Worm (Caenorhabditis elegans) whole organism, L4 larva: Measurements from ENCODE around the gene nhr-102.

ENCODE experiments used
- R02D3.7 ChIP-seq: fragments of 150-350 bp; sonication (generic microtip); optimal IDR thresholded peaks from 3 replicates; lab custom pipeline; 2014; ENCODE audit warnings: missing biosample characterization, missing genetic modification characterization
- Y5F2A.4 ChIP-seq: fragments of 200-800 bp; sonication (Bioruptor generic); optimal IDR thresholded peaks from 2 replicates; lab custom pipeline; 2018; ENCODE audit warnings: mild to moderate bottlenecking, missing genetic modification characterization, missing compliant biosample characterization
- ZK337.2 ChIP-seq: fragments of 200-800 bp; sonication (Bioruptor generic); IDR thresholded peaks from 2 replicates; pipeline ENCODE4 v1.3.6; 2022; ENCODE audit warnings: missing genetic modification reagents, missing genetic modification characterization, missing compliant biosample characterization
- ceh-32 ChIP-seq: sonication (generic microtip); optimal IDR thresholded peaks from 2 replicates; lab custom pipeline; 2016; ENCODE audit warnings: mild to moderate bottlenecking, missing genetic modification characterization, missing compliant biosample characterization; ENCODE audit not compliant: poor library complexity
- ceh-62 ChIP-seq: sonication (generic microtip); optimal IDR thresholded peaks from 2 replicates; lab custom pipeline; 2017; ENCODE audit warnings: missing biosample characterization, missing genetic modification characterization
- ceh-82 ChIP-seq: sonication (generic microtip); optimal IDR thresholded peaks from 2 replicates; lab custom pipeline; 2017; ENCODE audit warnings: missing biosample characterization, missing genetic modification characterization
- egl-27 ChIP-seq: sonication (generic microtip); optimal IDR thresholded peaks from 3 replicates; lab custom pipeline; 2017; ENCODE audit warnings: missing biosample characterization, missing genetic modification reagents, missing genetic modification characterization
- hlh-30 ChIP-seq: sonication (generic microtip); optimal IDR thresholded peaks from 2 replicates; lab custom pipeline; 2017; ENCODE audit warnings: antibody characterized with exemption, mild to moderate bottlenecking, missing genetic modification characterization, missing compliant biosample characterization; ENCODE audit not compliant: insufficient read depth
- mdt-29 ChIP-seq: fragments of 200-800 bp; sonication (Bioruptor generic); IDR thresholded peaks from 2 replicates; pipeline ENCODE4 v1.3.6; 2022; ENCODE audit warnings: missing genetic modification reagents, missing genetic modification characterization, missing compliant biosample characterization
- nhr-237 ChIP-seq: sonication (generic microtip); optimal IDR thresholded peaks from 2 replicates; lab custom pipeline; 2017; ENCODE audit warnings: missing biosample characterization, missing genetic modification characterization
- ztf-11 ChIP-seq: fragments of 150-350 bp; optimal IDR thresholded peaks from 2 replicates; lab custom pipeline; 2014; ENCODE audit warnings: missing biosample characterization, missing genetic modification characterization

DNA sequence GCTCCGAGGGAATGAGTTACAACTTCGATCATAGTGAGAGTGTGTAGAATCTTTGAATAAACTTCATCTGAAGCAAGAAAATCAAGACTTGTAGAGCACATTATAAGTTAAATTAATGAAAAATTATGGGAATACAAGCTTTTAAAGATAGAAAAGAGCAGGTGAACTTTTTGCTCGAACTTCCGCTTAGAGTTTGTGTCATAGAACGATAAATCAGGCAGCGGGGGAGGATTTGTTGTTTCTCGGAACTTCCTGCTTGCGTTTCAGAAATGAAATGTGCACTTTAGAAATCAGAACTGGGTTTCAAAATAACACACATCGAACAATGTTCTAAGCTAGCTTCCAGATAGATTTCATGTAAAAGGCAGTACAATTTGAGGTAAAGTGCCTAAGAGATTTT is 35.1 kb downstream of the nhr-102 start, which contains the start of gene srh-149:
- TF ChIP-seq ceh-82 (tag; lab: Kevin White, UChicago) (no peak), mdt-29 (GFP tag; lab: Robert Waterston, UW) (no peak), Y5F2A.4 (GFP tag; lab: Kevin White, UChicago) (no peak), R02D3.7 (tag; lab: Kevin White, UChicago) (no peak), egl-27 (tag; lab: Kevin White, UChicago) (no peak), ceh-62 (tag; lab: Kevin White, UChicago) (no peak), ZK337.2 (GFP tag; lab: Robert Waterston, UW) (no peak), nhr-237 (tag; lab: Kevin White, UChicago) (no peak), ztf-11 (tag; lab: Kevin White, UChicago) (no peak), hlh-30 (tag; lab: Kevin White, UChicago) (no peak), ceh-32 (tag; lab: Kevin White, UChicago) (no peak)
